Fruit fly (Drosophila melanogaster): ENCODE data around the gene CG12121.

DNA sequence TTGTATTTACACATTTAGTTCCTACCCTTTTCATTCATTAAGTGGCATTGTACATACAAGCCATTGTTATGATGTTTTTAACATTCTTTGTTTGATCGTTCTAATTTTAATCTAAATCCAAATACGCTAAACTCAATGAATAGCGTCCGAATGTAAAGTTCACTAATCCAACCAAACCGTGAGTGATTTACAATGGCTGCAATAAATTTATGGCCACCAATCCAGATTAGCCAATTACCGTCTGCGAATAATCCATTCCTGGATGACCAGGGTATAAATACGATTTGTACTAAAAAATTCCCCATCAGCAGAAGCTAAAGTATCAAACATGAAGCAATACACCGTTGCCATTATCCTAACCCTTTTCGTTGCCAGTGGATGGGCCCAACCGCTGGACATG is 40.8 kb downstream of the CG12121 start, which contains the start of gene CG12057:
- TF ChIP-seq fd96Ca (GFP tag; IDR thresholded peaks at IDR 0.05) (no peak), CG14655 (GFP tag; optimal IDR thresholded peaks at IDR 0.05) (no peak), CG32121 (GFP tag; IDR thresholded peaks at IDR 0.05) (no peak), Ets98B (GFP tag; IDR thresholded peaks at IDR 0.05) (no peak), CG17806 (tag; optimal IDR thresholded peaks at IDR 0.05) (no peak), rn (GFP tag; IDR thresholded peaks at IDR 0.05) (no peak)
